Fruit fly (Drosophila melanogaster) whole organism, wandering third instar larva: ENCODE results near the gene NaPi-III.

ENCODE experiments used
- Dfd ChIP-seq: fragments of >200 bp; optimal IDR thresholded peaks from 2 replicates; lab custom pipeline; 2017; ENCODE audit warnings: missing biosample characterization, missing genetic modification characterization
- GATAd ChIP-seq: sonication (Bioruptor generic); optimal IDR thresholded peaks from 2 replicates; lab custom pipeline; 2016; ENCODE audit warnings: missing biosample characterization, missing genetic modification characterization
- Hr78 ChIP-seq: fragments of >200 bp; optimal IDR thresholded peaks from 2 replicates; lab custom pipeline; 2017; ENCODE audit warnings: missing biosample characterization, missing genetic modification characterization
- Hr83 ChIP-seq: fragments of 200-300 bp; sonication (Bioruptor generic); optimal IDR thresholded peaks from 2 replicates; lab custom pipeline; 2016; ENCODE audit warnings: missing biosample characterization, mild to moderate bottlenecking, missing genetic modification characterization, moderate library complexity; ENCODE audit not compliant: poor library complexity, severe bottlenecking
- Jra ChIP-seq: sonication (Bioruptor generic); optimal IDR thresholded peaks from 2 replicates; lab custom pipeline; 2016; ENCODE audit warnings: missing biosample characterization, missing genetic modification characterization
- Myc ChIP-seq: fragments of >200 bp; optimal IDR thresholded peaks from 2 replicates; lab custom pipeline; 2017
- OdsH ChIP-seq: fragments of 200-800 bp; sonication (Bioruptor generic); optimal IDR thresholded peaks from 2 replicates; lab custom pipeline; 2016; ENCODE audit warnings: missing biosample characterization, mild to moderate bottlenecking, missing genetic modification characterization
- brk ChIP-seq: fragments of 200-800 bp; sonication (Bioruptor generic); optimal IDR thresholded peaks from 2 replicates; lab custom pipeline; 2016; ENCODE audit warnings: missing biosample characterization, mild to moderate bottlenecking, missing genetic modification characterization
- dsf ChIP-seq: sonication (Bioruptor generic); optimal IDR thresholded peaks from 2 replicates; lab custom pipeline; 2016; ENCODE audit warnings: missing biosample characterization, missing genetic modification characterization, borderline replicate concordance
- foxo ChIP-seq, 2 experiments: fragments of 200-800 bp; sonication (Bioruptor generic); optimal IDR thresholded peaks; 2 replicates in 1 of 2; 3 replicates in 1 of 2; lab custom pipeline; 2016 to 2017; ENCODE audit warnings: missing biosample characterization in 2 of 2, missing genetic modification characterization in 2 of 2
- pan ChIP-seq: fragments of >200 bp; optimal IDR thresholded peaks from 2 replicates; lab custom pipeline; 2017
- usp ChIP-seq: fragments of >200 bp; optimal IDR thresholded peaks from 2 replicates; lab custom pipeline; 2017; ENCODE audit warnings: missing biosample characterization, missing genetic modification characterization

- TF ChIP-seq foxo (GFP tag; optimal IDR thresholded peaks at IDR 0.05; lab: Kevin White, UChicago) (no peak), usp (no peak), OdsH (GFP tag; lab: Kevin White, UChicago) (no peak), brk (GFP tag; lab: Kevin White, UChicago) (no peak), Hr83 (GFP tag; lab: Kevin White, UChicago) (no peak), Hr78 (no peak), Dfd (GFP tag; lab: Kevin White, UChicago) (no peak), Myc (lab: Kevin White, UChicago) (no peak), pan (lab: Kevin White, UChicago) (no peak), Jra (GFP tag; lab: Kevin White, UChicago) (no peak), dsf (GFP tag; lab: Kevin White, UChicago) (no peak), GATAd (no peak)
Observed at dm6 chr3L:11112427-11112826, 10.7 kb upstream of the NaPi-III start.
